Worm (Caenorhabditis elegans) whole organism, L4 larva: ENCODE results near the gene rha-2.

Experiments used
- F49E8.2 ChIP-seq: sonication (generic microtip); optimal IDR thresholded peaks from 2 replicates; lab custom pipeline; 2016; ENCODE audit warnings: missing compliant biosample characterization, mild to moderate bottlenecking, missing genetic modification characterization, borderline replicate concordance
- T20F7.1 ChIP-seq: fragments of 200-800 bp; sonication (Bioruptor generic); optimal IDR thresholded peaks from 2 replicates; lab custom pipeline; 2018; ENCODE audit warnings: mild to moderate bottlenecking, missing genetic modification characterization, missing compliant biosample characterization
- T26A8.4 ChIP-seq: fragments of 200-800 bp; sonication (Bioruptor generic); IDR thresholded peaks from 2 replicates; pipeline ENCODE4 v1.3.6; 2022; ENCODE audit warnings: missing genetic modification characterization, missing compliant biosample characterization
- Y48G9A.11 ChIP-seq: fragments of 200-800 bp; sonication (Bioruptor generic); IDR thresholded peaks from 2 replicates; pipeline ENCODE4 v1.3.6; 2022; ENCODE audit warnings: missing genetic modification reagents, missing genetic modification characterization, missing compliant biosample characterization
- Y5F2A.4 ChIP-seq: fragments of 200-800 bp; sonication (Bioruptor generic); optimal IDR thresholded peaks from 2 replicates; lab custom pipeline; 2018; ENCODE audit warnings: mild to moderate bottlenecking, missing genetic modification characterization, missing compliant biosample characterization
- aha-1 ChIP-seq: fragments of 150-350 bp; peaks from one replicate; lab custom pipeline; 2014; ENCODE audit warnings: missing biosample characterization, missing genetic modification characterization
- ceh-44 ChIP-seq: fragments of 200-800 bp; sonication (Bioruptor generic); IDR thresholded peaks from 2 replicates; pipeline ENCODE4 v1.3.6; 2022; ENCODE audit warnings: missing genetic modification reagents, missing genetic modification characterization, missing compliant biosample characterization
- cey-2 ChIP-seq: sonication (generic microtip); optimal IDR thresholded peaks from 3 replicates; lab custom pipeline; 2017; ENCODE audit warnings: missing genetic modification characterization, mild to moderate bottlenecking, missing compliant biosample characterization, antibody characterized with exemption, borderline replicate concordance; ENCODE audit not compliant: insufficient read depth
- daf-16 ChIP-seq, 3 experiments: sonication (generic microtip); optimal IDR thresholded peaks; 2 replicates each; lab custom pipeline; 2016 to 2017; ENCODE audit warnings: missing genetic modification characterization in 3 of 3, missing genetic modification reagents in 3 of 3, mild to moderate bottlenecking in 2 of 3, missing compliant biosample characterization in 2 of 3, missing biosample characterization in 1 of 3, moderate library complexity in 1 of 3
- dmd-6 ChIP-seq: fragments of 200-800 bp; sonication (Bioruptor generic); IDR thresholded peaks from 2 replicates; pipeline ENCODE4 v1.3.6; 2022; ENCODE audit warnings: missing genetic modification reagents, missing genetic modification characterization, missing compliant biosample characterization
- dmd-8 ChIP-seq: fragments of 200-800 bp; sonication (Bioruptor generic); IDR thresholded peaks from 2 replicates; pipeline ENCODE4 v1.3.6; 2022; ENCODE audit warnings: missing genetic modification characterization, missing compliant biosample characterization
- dpl-1 ChIP-seq: fragments of 150-350 bp; optimal IDR thresholded peaks from 2 replicates; lab custom pipeline; 2014; ENCODE audit warnings: missing biosample characterization, missing genetic modification reagents, missing genetic modification characterization
- duxl-1 ChIP-seq: sonication (generic microtip); optimal IDR thresholded peaks from 2 replicates; lab custom pipeline; 2016; ENCODE audit warnings: mild to moderate bottlenecking, missing genetic modification characterization, moderate library complexity, missing compliant biosample characterization; ENCODE audit not compliant: poor library complexity
- hlh-11 ChIP-seq: fragments of 200-800 bp; sonication (Bioruptor generic); optimal IDR thresholded peaks from 2 replicates; lab custom pipeline; 2018; ENCODE audit warnings: mild to moderate bottlenecking, missing genetic modification characterization, missing compliant biosample characterization
- jun-1 ChIP-seq: fragments of 150-350 bp; optimal IDR thresholded peaks from 2 replicates; lab custom pipeline; 2014; ENCODE audit warnings: missing biosample characterization, missing genetic modification reagents, missing genetic modification characterization
- lim-7 ChIP-seq: fragments of 200-800 bp; sonication (Bioruptor generic); IDR thresholded peaks from 2 replicates; pipeline ENCODE4 v1.3.6; 2022; ENCODE audit warnings: missing genetic modification characterization, missing compliant biosample characterization
- lin-13 ChIP-seq: fragments of 150-350 bp; optimal IDR thresholded peaks from 2 replicates; lab custom pipeline; 2014; ENCODE audit warnings: missing biosample characterization, missing genetic modification reagents, missing genetic modification characterization
- lin-29 ChIP-seq: fragments of 200-800 bp; sonication (Bioruptor generic); IDR thresholded peaks from 2 replicates; pipeline ENCODE4 v1.3.6; 2022; ENCODE audit warnings: missing genetic modification reagents, missing genetic modification characterization, missing compliant biosample characterization
- lir-3 ChIP-seq: sonication (generic microtip); optimal IDR thresholded peaks from 2 replicates; lab custom pipeline; 2016; ENCODE audit warnings: mild to moderate bottlenecking, missing genetic modification characterization, missing compliant biosample characterization
- mdl-1 ChIP-seq, 2 experiments: fragments of 150-350 bp in 1 of 2; sonication (generic microtip) in 1 of 2; optimal IDR thresholded peaks; 2 replicates each; lab custom pipeline; 2014 to 2017; ENCODE audit warnings: missing biosample characterization in 2 of 2, missing genetic modification characterization in 2 of 2
- mdt-29 ChIP-seq: fragments of 200-800 bp; sonication (Bioruptor generic); IDR thresholded peaks from 2 replicates; pipeline ENCODE4 v1.3.6; 2022; ENCODE audit warnings: missing genetic modification reagents, missing genetic modification characterization, missing compliant biosample characterization
- mes-2 ChIP-seq: sonication (generic microtip); optimal IDR thresholded peaks from 2 replicates; lab custom pipeline; 2016; ENCODE audit warnings: missing genotype, mild to moderate bottlenecking, missing genetic modification characterization, missing compliant biosample characterization; ENCODE audit not compliant: poor library complexity, severe bottlenecking
- nhr-11 ChIP-seq: fragments of 150-350 bp; optimal IDR thresholded peaks from 2 replicates; lab custom pipeline; 2014; ENCODE audit warnings: missing biosample characterization, missing genetic modification characterization
- nhr-28 ChIP-seq: fragments of 150-350 bp; optimal IDR thresholded peaks from 2 replicates; lab custom pipeline; 2014; ENCODE audit warnings: missing biosample characterization, missing genetic modification characterization
- nhr-76 ChIP-seq: fragments of 150-350 bp; optimal IDR thresholded peaks from 2 replicates; lab custom pipeline; 2014; ENCODE audit warnings: missing biosample characterization, missing genetic modification characterization
- pqm-1 ChIP-seq: sonication (generic microtip); optimal IDR thresholded peaks from 2 replicates; lab custom pipeline; 2017; ENCODE audit warnings: missing biosample characterization, missing genetic modification characterization
- saeg-2 ChIP-seq: fragments of 200-800 bp; sonication (Bioruptor generic); IDR thresholded peaks from 2 replicates; pipeline ENCODE4 v1.3.6; 2022; ENCODE audit warnings: missing genetic modification reagents, missing genetic modification characterization, missing compliant biosample characterization
- unc-62 ChIP-seq, 3 experiments: fragments of 150-350 bp in 1 of 3; sonication (generic microtip); optimal IDR thresholded peaks in 2 of 3; peaks in 1 of 3; 1 replicate in 1 of 3; 2 replicates in 2 of 3; lab custom pipeline; 2014 to 2017; ENCODE audit warnings: missing biosample characterization in 3 of 3, missing genetic modification characterization in 3 of 3, missing genetic modification reagents in 3 of 3, missing genotype in 1 of 3
- zag-1 ChIP-seq: fragments of 150-350 bp; optimal IDR thresholded peaks from 2 replicates; lab custom pipeline; 2014; ENCODE audit warnings: missing biosample characterization, missing genetic modification characterization
- zip-2 ChIP-seq: fragments of 150-350 bp; optimal IDR thresholded peaks from 2 replicates; lab custom pipeline; 2014; ENCODE audit warnings: missing biosample characterization, missing genetic modification characterization

Gene rha-2

ce11 chrIII:8596692-8597091 is 17.7 kb downstream of the rha-2 start:
- TF ChIP-seq lin-29 (GFP tag; lab: Robert Waterston, UW): no peak
- no peak for TF ChIP-seq saeg-2 (GFP tag; lab: Robert Waterston, UW)
- TF ChIP-seq Y48G9A.11 (GFP tag; lab: Robert Waterston, UW): no peak
- TF ChIP-seq aha-1 (tag; lab: Kevin White, UChicago): peak; percentile 38
- TF ChIP-seq F49E8.2 (tag; lab: Kevin White, UChicago): no peak
- no peak for TF ChIP-seq ceh-44
- TF ChIP-seq, all 104 proteins: peak for 1

- TF ChIP-seq daf-16 (GFP tag; optimal IDR thresholded peaks at IDR 0.05; lab: Kevin White, UChicago): no peak
- TF ChIP-seq daf-16 (tag; optimal IDR thresholded peaks at IDR 0.05; lab: Kevin White, UChicago): peak; percentile 35
- peak; percentile 96 for TF ChIP-seq pqm-1 (tag; lab: Kevin White, UChicago)
- no peak for TF ChIP-seq nhr-11 (tag; lab: Kevin White, UChicago)
- peak; percentile 90 for TF ChIP-seq nhr-28 (tag; lab: Kevin White, UChicago)
- no peak for TF ChIP-seq Y5F2A.4 (GFP tag; lab: Kevin White, UChicago)
- TF ChIP-seq T20F7.1 (GFP tag; lab: Kevin White, UChicago): no peak
- peak; percentile 89 for TF ChIP-seq aha-1 (tag; lab: Kevin White, UChicago)
- peak; percentile 52 for TF ChIP-seq hlh-11 (tag; lab: Kevin White, UChicago)
- TF ChIP-seq dmd-6 (GFP tag; lab: Robert Waterston, UW): peak; percentile 59; the same call in 1 of the 2 replicates
- TF ChIP-seq, all 104 proteins: peak for 6
These were observed 20.3 kb downstream of the rha-2 start for ce11 chrIII:8594088-8594487.

ce11 chrIII:8593620-8594019 is 20.7 kb downstream of the rha-2 start, which contains the start of gene C06E1.7:
Gene C06E1.7, minus strand, starts transcription at chrIII:8593720.
- TF ChIP-seq lin-13 (no peak), dmd-8 (no peak), zip-2 (tag; lab: Kevin White, UChicago) (no peak)

- TF ChIP-seq lin-29 (GFP tag; lab: Robert Waterston, UW): no peak
- no peak for TF ChIP-seq dpl-1 (GFP tag; lab: Kevin White, UChicago)
- no peak for TF ChIP-seq zag-1
- TF ChIP-seq T26A8.4 (GFP tag; lab: Robert Waterston, UW): no peak
- TF ChIP-seq mdl-1 (tag; optimal IDR thresholded peaks at IDR 0.05; lab: Kevin White, UChicago): no peak
- no peak for TF ChIP-seq mes-2 (tag; lab: Kevin White, UChicago)
- TF ChIP-seq lim-7: no peak
- no peak for TF ChIP-seq jun-1 (tag; lab: Kevin White, UChicago)
- TF ChIP-seq cey-2 (tag; lab: Kevin White, UChicago): no peak
- no peak for TF ChIP-seq nhr-76 (tag; lab: Kevin White, UChicago)
- TF ChIP-seq lir-3 (tag; lab: Kevin White, UChicago): no peak
- no peak for TF ChIP-seq zip-2 (tag; lab: Kevin White, UChicago)
- no peak for TF ChIP-seq duxl-1 (tag; lab: Kevin White, UChicago)
These were observed 23.5 kb downstream of the rha-2 start, which contains the start of gene fipr-16 for ce11 chrIII:8590882-8591281. Gene fipr-16, minus strand, starts transcription at chrIII:8590982.

ce11 chrIII:8589195-8589594 is 25.2 kb downstream of the rha-2 start, which contains the start of gene fip-3:
Gene fip-3, minus strand, starts transcription at chrIII:8589488.
- TF ChIP-seq mdt-29 (GFP tag; lab: Robert Waterston, UW) (no peak), unc-62 (GFP tag; optimal IDR thresholded peaks at IDR 0.05 in 1 of 2; lab: Kevin White, UChicago) (peak in 1 of 2 experiments; percentile 94), unc-62 (tag; optimal IDR thresholded peaks at IDR 0.05; lab: Kevin White, UChicago) (no peak)
